Worm (Caenorhabditis elegans): ENCODE measurements around the gene wnk-1.

ce11 chrIV:9258547-9258946, 58.6 kb downstream of the wnk-1 start:
- TF ChIP-seq unc-62 (GFP tag; optimal IDR thresholded peaks at IDR 0.05 in 1 of 2) (no peak), unc-62 (tag; optimal IDR thresholded peaks at IDR 0.05) (no peak), nhr-77 (tag; optimal IDR thresholded peaks at IDR 0.05) (no peak), zag-1 (tag; optimal IDR thresholded peaks at IDR 0.05) (no peak), nhr-237 (tag; optimal IDR thresholded peaks at IDR 0.05) (no peak), lir-3 (tag; optimal IDR thresholded peaks at IDR 0.05) (no peak), fkh-10 (GFP tag; optimal IDR thresholded peaks at IDR 0.05) (no peak), dve-1 (tag; optimal IDR thresholded peaks at IDR 0.05; ENCODE audit: insufficient read depth) (no peak), pha-4 (GFP tag; IDR thresholded peaks at IDR 0.05) (no peak), pha-4 (tag; optimal IDR thresholded peaks at IDR 0.05) (no peak), F49E8.2 (tag; optimal IDR thresholded peaks at IDR 0.05; ENCODE audit: borderline replicate concordance) (no peak)
